Worm (Caenorhabditis elegans) whole organism, L1 larva: ENCODE measurements around the gene cox-18.

Experiments
- C04F5.9 ChIP-seq: sonication (generic microtip); optimal IDR thresholded peaks from 2 replicates; lab custom pipeline; 2016; ENCODE audit warnings: missing genetic modification characterization, missing compliant biosample characterization
- C34B4.2 ChIP-seq: sonication (generic microtip); optimal IDR thresholded peaks from 2 replicates; lab custom pipeline; 2017; ENCODE audit warnings: mild to moderate bottlenecking, missing genetic modification characterization, missing compliant biosample characterization
- Y116A8C.19 ChIP-seq: sonication (generic microtip); optimal IDR thresholded peaks from 2 replicates; lab custom pipeline; 2016; ENCODE audit warnings: missing compliant biosample characterization, missing genetic modification characterization, borderline replicate concordance
- alr-1 ChIP-seq: fragments of 200-800 bp; sonication (Bioruptor generic); optimal IDR thresholded peaks from 2 replicates; lab custom pipeline; 2018; ENCODE audit warnings: borderline replicate concordance, mild to moderate bottlenecking, missing genetic modification characterization, missing compliant biosample characterization
- aly-2 ChIP-seq: fragments of 150-350 bp; optimal IDR thresholded peaks from 2 replicates; lab custom pipeline; 2014; ENCODE audit warnings: missing biosample characterization, missing genetic modification characterization
- ama-1 ChIP-seq: fragments of 150-350 bp; optimal IDR thresholded peaks from 2 replicates; lab custom pipeline; 2014
- blmp-1 ChIP-seq: fragments of 150-350 bp; optimal IDR thresholded peaks from 2 replicates; lab custom pipeline; 2014; ENCODE audit warnings: missing biosample characterization, missing genetic modification characterization
- ceh-8 ChIP-seq: fragments of 200-800 bp; sonication (Bioruptor generic); optimal IDR thresholded peaks from 2 replicates; lab custom pipeline; 2018; ENCODE audit warnings: mild to moderate bottlenecking, missing genetic modification characterization, moderate library complexity, missing compliant biosample characterization
- ceh-90 ChIP-seq: sonication (generic microtip); optimal IDR thresholded peaks from 2 replicates; lab custom pipeline; 2016; ENCODE audit warnings: missing genetic modification characterization, missing compliant biosample characterization
- ces-1 ChIP-seq: fragments of 150-350 bp; optimal IDR thresholded peaks from 2 replicates; lab custom pipeline; 2014; ENCODE audit warnings: missing biosample characterization, missing genetic modification reagents, missing genetic modification characterization
- dpl-1 ChIP-seq, 3 experiments: fragments of 150-350 bp in 2 of 3; sonication (generic microtip) in 1 of 3; optimal IDR thresholded peaks; 2 replicates each; lab custom pipeline; 2014 to 2017; ENCODE audit warnings: missing biosample characterization in 3 of 3, missing genetic modification characterization in 3 of 3, missing genetic modification reagents in 3 of 3
- dsc-1 ChIP-seq: sonication (generic microtip); optimal IDR thresholded peaks from 2 replicates; lab custom pipeline; 2016; ENCODE audit warnings: mild to moderate bottlenecking, missing genetic modification characterization, missing compliant biosample characterization
- efl-1 ChIP-seq, 4 experiments: fragments of 150-350 bp; optimal IDR thresholded peaks in 3 of 4; peaks in 1 of 4; 1 replicate in 1 of 4; 2 replicates in 3 of 4; lab custom pipeline; 2014; ENCODE audit warnings: missing biosample characterization in 2 of 4, missing genetic modification characterization in 2 of 4, missing genetic modification reagents in 2 of 4
- efl-3 ChIP-seq: fragments of 200-800 bp; sonication (Bioruptor generic); optimal IDR thresholded peaks from 2 replicates; lab custom pipeline; 2018; ENCODE audit warnings: mild to moderate bottlenecking, missing genetic modification characterization, missing compliant biosample characterization
- elt-2 ChIP-seq: sonication (generic microtip); optimal IDR thresholded peaks from 2 replicates; lab custom pipeline; 2016; ENCODE audit warnings: missing genetic modification characterization, mild to moderate bottlenecking, inconsistent platforms, missing compliant biosample characterization, missing genetic modification reagents
- fkh-10 ChIP-seq: sonication (generic microtip); optimal IDR thresholded peaks from 2 replicates; lab custom pipeline; 2017; ENCODE audit warnings: missing biosample characterization, missing genetic modification reagents, missing genetic modification characterization
- fos-1 ChIP-seq: fragments of 150-350 bp; optimal IDR thresholded peaks from 2 replicates; lab custom pipeline; 2014; ENCODE audit warnings: missing biosample characterization, missing genetic modification characterization
- hlh-4 ChIP-seq: sonication (generic microtip); optimal IDR thresholded peaks from 2 replicates; lab custom pipeline; 2016; ENCODE audit warnings: mild to moderate bottlenecking, missing genetic modification characterization, missing compliant biosample characterization
- irx-1 ChIP-seq: sonication (generic microtip); optimal IDR thresholded peaks from 2 replicates; lab custom pipeline; 2016; ENCODE audit warnings: missing genetic modification characterization, missing compliant biosample characterization
- jun-1 ChIP-seq: fragments of 150-350 bp; optimal IDR thresholded peaks from 2 replicates; lab custom pipeline; 2014; ENCODE audit warnings: missing biosample characterization, missing genetic modification reagents, missing genetic modification characterization
- lin-14 ChIP-seq: fragments of 200-800 bp; sonication (Bioruptor generic); optimal IDR thresholded peaks from 2 replicates; lab custom pipeline; 2018; ENCODE audit warnings: mild to moderate bottlenecking, missing genetic modification characterization, moderate library complexity, missing compliant biosample characterization
- lin-15B ChIP-seq: fragments of 150-350 bp; sonication (generic microtip); optimal IDR thresholded peaks from 3 replicates; lab custom pipeline; 2014; ENCODE audit warnings: missing biosample characterization, missing genetic modification characterization
- lir-3 ChIP-seq: sonication (generic microtip); optimal IDR thresholded peaks from 2 replicates; lab custom pipeline; 2016; ENCODE audit warnings: mild to moderate bottlenecking, missing genetic modification characterization, moderate library complexity, missing compliant biosample characterization; ENCODE audit not compliant: poor library complexity
- lsy-2 ChIP-seq, 2 experiments: fragments of 150-350 bp; optimal IDR thresholded peaks; 2 replicates each; lab custom pipeline; 2014; ENCODE audit warnings: missing biosample characterization in 2 of 2, missing genetic modification characterization in 2 of 2
- mab-9 ChIP-seq: fragments of 200-800 bp; sonication (Bioruptor generic); IDR thresholded peaks from 2 replicates; pipeline ENCODE4 v1.3.6; 2022; ENCODE audit warnings: missing genetic modification reagents, missing genetic modification characterization, missing compliant biosample characterization
- mdl-1 ChIP-seq, 2 experiments: fragments of 150-350 bp; optimal IDR thresholded peaks; 2 replicates each; lab custom pipeline; 2014 to 2017; ENCODE audit warnings: missing biosample characterization in 2 of 2, missing genetic modification characterization in 2 of 2, inconsistent platforms in 1 of 2
- mef-2 ChIP-seq: fragments of 150-350 bp; optimal IDR thresholded peaks from 2 replicates; lab custom pipeline; 2014; ENCODE audit warnings: missing biosample characterization, missing genetic modification characterization
- nhr-19 ChIP-seq: fragments of 200-800 bp; sonication (Bioruptor generic); conservative IDR thresholded peaks from 2 replicates; pipeline ENCODE4 v1.3.6; 2022; ENCODE audit warnings: missing genetic modification characterization, missing compliant biosample characterization
- nhr-20 ChIP-seq: sonication (generic microtip); optimal IDR thresholded peaks from 2 replicates; lab custom pipeline; 2016; ENCODE audit warnings: mild to moderate bottlenecking, missing genetic modification characterization, missing compliant biosample characterization
- nhr-237 ChIP-seq: fragments of 150-350 bp; optimal IDR thresholded peaks from 2 replicates; lab custom pipeline; 2014; ENCODE audit warnings: missing biosample characterization, missing genetic modification characterization
- nhr-28 ChIP-seq: fragments of 150-350 bp; optimal IDR thresholded peaks from 2 replicates; lab custom pipeline; 2014; ENCODE audit warnings: missing biosample characterization, missing genetic modification characterization
- nhr-76 ChIP-seq: sonication (generic microtip); optimal IDR thresholded peaks from 2 replicates; lab custom pipeline; 2017; ENCODE audit warnings: missing biosample characterization, missing genetic modification characterization
- nhr-84 ChIP-seq: sonication (generic microtip); optimal IDR thresholded peaks from 2 replicates; lab custom pipeline; 2017; ENCODE audit warnings: missing biosample characterization, missing genetic modification characterization
- nhr-90 ChIP-seq: sonication (generic microtip); optimal IDR thresholded peaks from 2 replicates; lab custom pipeline; 2016; ENCODE audit warnings: mild to moderate bottlenecking, missing genetic modification characterization, missing compliant biosample characterization; ENCODE audit not compliant: poor library complexity
- pag-3 ChIP-seq: sonication (generic microtip); optimal IDR thresholded peaks from 2 replicates; lab custom pipeline; 2017; ENCODE audit warnings: missing genetic modification characterization, mild to moderate bottlenecking, missing compliant biosample characterization, antibody characterized with exemption, borderline replicate concordance; ENCODE audit not compliant: insufficient read depth
- pax-3 ChIP-seq: fragments of 200-800 bp; sonication (Bioruptor generic); optimal IDR thresholded peaks from 2 replicates; lab custom pipeline; 2018; ENCODE audit warnings: mild to moderate bottlenecking, missing genetic modification characterization, moderate library complexity, missing compliant biosample characterization
- rnt-1 ChIP-seq: sonication (generic microtip); optimal IDR thresholded peaks from 2 replicates; lab custom pipeline; 2016; ENCODE audit warnings: mild to moderate bottlenecking, missing genetic modification characterization, moderate library complexity, missing compliant biosample characterization
- snpc-4 ChIP-seq: fragments of 150-350 bp; optimal IDR thresholded peaks from 2 replicates; lab custom pipeline; 2014; ENCODE audit warnings: missing biosample characterization, missing genetic modification characterization
- sptf-1 ChIP-seq: fragments of 150-350 bp; optimal IDR thresholded peaks from 2 replicates; lab custom pipeline; 2014; ENCODE audit warnings: missing biosample characterization, missing genetic modification characterization
- sup-37 ChIP-seq: fragments of 200-800 bp; sonication (Bioruptor generic); optimal IDR thresholded peaks from 2 replicates; lab custom pipeline; 2018; ENCODE audit warnings: mild to moderate bottlenecking, missing genetic modification characterization, missing compliant biosample characterization
- swsn-7 ChIP-seq: sonication (generic microtip); optimal IDR thresholded peaks from 2 replicates; lab custom pipeline; 2016; ENCODE audit warnings: missing genetic modification characterization, missing compliant biosample characterization
- unc-130 ChIP-seq: fragments of 150-350 bp; optimal IDR thresholded peaks from 2 replicates; lab custom pipeline; 2017; ENCODE audit warnings: missing biosample characterization, missing genetic modification characterization, inconsistent platforms
- unc-30 ChIP-seq: sonication (generic microtip); optimal IDR thresholded peaks from 2 replicates; lab custom pipeline; 2017; ENCODE audit warnings: missing biosample characterization, missing genetic modification characterization
- unc-62 ChIP-seq: fragments of 150-350 bp; optimal IDR thresholded peaks from 2 replicates; lab custom pipeline; 2014; ENCODE audit warnings: missing biosample characterization, missing genetic modification reagents, missing genetic modification characterization
- unc-86 ChIP-seq: sonication (generic microtip); optimal IDR thresholded peaks from 2 replicates; lab custom pipeline; 2016; ENCODE audit warnings: missing genetic modification characterization, missing compliant biosample characterization
- unc-98 ChIP-seq: fragments of 200-800 bp; sonication (Bioruptor generic); IDR thresholded peaks from 2 replicates; pipeline ENCODE4 v1.3.6; 2022; ENCODE audit warnings: missing genetic modification characterization, missing compliant biosample characterization
- vab-15 ChIP-seq: sonication (generic microtip); optimal IDR thresholded peaks from 2 replicates; lab custom pipeline; 2017; ENCODE audit warnings: missing genotype, mild to moderate bottlenecking, missing genetic modification characterization, missing compliant biosample characterization
- xbp-1 ChIP-seq: sonication (generic microtip); optimal IDR thresholded peaks from 2 replicates; lab custom pipeline; 2016; ENCODE audit warnings: missing genetic modification characterization, missing compliant biosample characterization
- zip-4 ChIP-seq: fragments of 200-800 bp; sonication (Bioruptor generic); optimal IDR thresholded peaks from 2 replicates; lab custom pipeline; 2018; ENCODE audit warnings: mild to moderate bottlenecking, missing genetic modification characterization, moderate library complexity, missing compliant biosample characterization

Gene cox-18

ce11 chrIV:1068730-1069244, 28.5 kb upstream of the cox-18 start:
- TF ChIP-seq C34B4.2 (tag; lab: Kevin White, UChicago) (no peak), xbp-1 (tag; lab: Kevin White, UChicago) (no peak), lsy-2 (tag; optimal IDR thresholded peaks at IDR 0.05; lab: Kevin White, UChicago) (no peak), nhr-90 (tag; lab: Kevin White, UChicago) (no peak), C04F5.9 (tag; lab: Kevin White, UChicago) (no peak), fos-1 (no peak), Y116A8C.19 (no peak), mdl-1 (tag; optimal IDR thresholded peaks at IDR 0.05; lab: Kevin White, UChicago) (no peak), fkh-10 (GFP tag; lab: Kevin White, UChicago) (no peak)

DNA sequence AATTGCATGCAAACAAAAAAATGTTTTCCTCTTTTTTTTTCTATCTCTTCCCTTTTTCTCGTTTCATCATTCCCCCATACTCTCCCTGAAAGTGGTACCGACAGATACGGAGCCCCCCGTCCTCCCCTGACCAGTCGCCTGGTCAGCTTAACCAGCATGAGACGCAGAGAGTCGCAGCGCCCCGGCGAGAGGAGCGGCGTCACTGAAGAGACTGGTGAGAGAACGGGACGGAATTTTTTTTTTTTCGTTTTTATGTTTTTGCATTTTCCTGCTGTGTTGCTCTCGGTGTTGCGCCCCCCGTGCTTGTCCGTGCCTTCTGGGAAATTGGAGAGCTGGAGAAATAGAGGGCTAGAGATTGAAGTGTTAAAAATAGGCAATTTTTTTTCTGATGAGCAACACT, 26.9 kb upstream of the cox-18 start:
- peak in 1 of 2 experiments; percentile 64 for TF ChIP-seq mdl-1 (tag; optimal IDR thresholded peaks at IDR 0.05; lab: Kevin White, UChicago)
- TF ChIP-seq pax-3 (tag; lab: Kevin White, UChicago), result peak; percentile 61
- peak; percentile 88 for TF ChIP-seq swsn-7 (tag; lab: Kevin White, UChicago)
- TF ChIP-seq nhr-19 (GFP tag; lab: Robert Waterston, UW), result peak; percentile 45
- TF ChIP-seq nhr-76 (tag; lab: Kevin White, UChicago), result no peak
- TF ChIP-seq mab-9 (GFP tag; lab: Robert Waterston, UW), result no peak
- no peak for TF ChIP-seq unc-98 (GFP tag; lab: Robert Waterston, UW)
- TF ChIP-seq unc-86, result peak; percentile 90
- no peak for TF ChIP-seq sptf-1
- TF ChIP-seq blmp-1, result peak; percentile 1
- TF ChIP-seq sup-37 (GFP tag; lab: Kevin White, UChicago), result no peak
- peak; percentile 91 for TF ChIP-seq jun-1
- TF ChIP-seq dpl-1 (GFP tag; optimal IDR thresholded peaks at IDR 0.05; lab: Kevin White, UChicago), result peak in 2 of 3 experiments; percentile 8 to 37
- TF ChIP-seq nhr-84, result no peak
- TF ChIP-seq pag-3, result peak; percentile 22
- TF ChIP-seq aly-2 (tag; lab: Kevin White, UChicago), result peak; percentile 60
- TF ChIP-seq lin-14 (GFP tag; lab: Kevin White, UChicago), result peak; percentile 97
- no peak for TF ChIP-seq ces-1 (GFP tag; lab: Kevin White, UChicago)
- TF ChIP-seq efl-3 (GFP tag; lab: Kevin White, UChicago), result no peak
- no peak for TF ChIP-seq lin-15B (tag; lab: Kevin White, UChicago)
- peak; percentile 23 for TF ChIP-seq elt-2 (tag; lab: Kevin White, UChicago)
- no peak for TF ChIP-seq alr-1 (tag; lab: Kevin White, UChicago)
- TF ChIP-seq hlh-4 (tag; lab: Kevin White, UChicago), result no peak
- peak; percentile 49 for TF ChIP-seq unc-130 (tag; lab: Kevin White, UChicago)
- TF ChIP-seq nhr-28 (tag; lab: Kevin White, UChicago), result no peak
- TF ChIP-seq C34B4.2 (tag; lab: Kevin White, UChicago), result no peak
- TF ChIP-seq irx-1 (tag; lab: Kevin White, UChicago), result peak; percentile 59
- TF ChIP-seq rnt-1 (tag; lab: Kevin White, UChicago), result peak; percentile 71
- peak; percentile 46 for TF ChIP-seq C04F5.9 (tag; lab: Kevin White, UChicago)
- peak; percentile 35 for TF ChIP-seq dsc-1 (tag; lab: Kevin White, UChicago)
- no peak for TF ChIP-seq unc-62
- no peak for TF ChIP-seq ceh-90 (tag; lab: Kevin White, UChicago)
- TF ChIP-seq unc-30 (tag; lab: Kevin White, UChicago), result peak; percentile 89
- TF ChIP-seq efl-1 (optimal IDR thresholded peaks at IDR 0.05; lab: Kevin White, UChicago), result peak; percentile 64 to 71
- peak; percentile 35 to 93 for TF ChIP-seq efl-1 (GFP tag; optimal IDR thresholded peaks at IDR 0.05 in 1 of 2; lab: Kevin White, UChicago)
- no peak for TF ChIP-seq ceh-8 (GFP tag; lab: Kevin White, UChicago)
- peak; percentile 25 for TF ChIP-seq lir-3
- TF ChIP-seq nhr-20 (tag; lab: Kevin White, UChicago), result peak; percentile 22
- TF ChIP-seq nhr-237 (tag; lab: Kevin White, UChicago), result no peak
- TF ChIP-seq snpc-4 (tag; lab: Kevin White, UChicago), result peak; percentile 36
- TF ChIP-seq vab-15 (tag; lab: Kevin White, UChicago), result no peak
- no peak for TF ChIP-seq zip-4 (GFP tag; lab: Kevin White, UChicago)
- no peak for TF ChIP-seq nhr-90 (tag; lab: Kevin White, UChicago)
- no peak for TF ChIP-seq mef-2 (tag; lab: Kevin White, UChicago)
- TF ChIP-seq fos-1, result peak; percentile 73
- no peak for TF ChIP-seq ama-1 (lab: Kevin White, UChicago)
- TF ChIP-seq Y116A8C.19, result no peak
